Fruit fly (Drosophila melanogaster) whole organism, prepupa: ENCODE data around the gene drm.

Experiments used
- Blimp-1 ChIP-seq: fragments of 200-800 bp; sonication (Bioruptor generic); optimal IDR thresholded peaks from 3 replicates; lab custom pipeline; 2017; ENCODE audit warnings: missing biosample characterization, missing genetic modification characterization, mild to moderate bottlenecking, moderate library complexity, missing genetic modification reagents
- CG10631 ChIP-seq: fragments of 200-800 bp; sonication (Bioruptor generic); optimal IDR thresholded peaks from 2 replicates; lab custom pipeline; 2016; ENCODE audit warnings: missing biosample characterization, missing genetic modification characterization
- CG10669 ChIP-seq: fragments of 200-800 bp; sonication (Bioruptor generic); optimal IDR thresholded peaks from 3 replicates; lab custom pipeline; 2018; ENCODE audit warnings: missing biosample characterization, mild to moderate bottlenecking, missing genetic modification characterization, moderate library complexity
- CG11294 ChIP-seq: fragments of 200-800 bp; sonication (Bioruptor generic); IDR thresholded peaks from 2 replicates; pipeline ENCODE4 v1.3.6; 2022; ENCODE audit warnings: missing biosample characterization, missing genetic modification characterization
- CG11762 ChIP-seq: fragments of 200-800 bp; sonication (Bioruptor generic); optimal IDR thresholded peaks from 3 replicates; lab custom pipeline; 2016; ENCODE audit warnings: missing biosample characterization, missing genetic modification characterization; ENCODE audit not compliant: insufficient read depth
- CG11902 ChIP-seq: fragments of 200-800 bp; sonication (Bioruptor generic); optimal IDR thresholded peaks from 3 replicates; lab custom pipeline; 2016; ENCODE audit warnings: missing biosample characterization, missing genetic modification characterization
- CG3032 ChIP-seq: fragments of 200-800 bp; optimal IDR thresholded peaks from 2 replicates; lab custom pipeline; 2019; ENCODE audit warnings: missing biosample characterization, mild to moderate bottlenecking, missing genetic modification characterization, moderate library complexity
- CG32006 ChIP-seq: fragments of 200-800 bp; sonication (Bioruptor generic); optimal IDR thresholded peaks from 3 replicates; lab custom pipeline; 2017; ENCODE audit warnings: missing biosample characterization, mild to moderate bottlenecking, missing genetic modification characterization
- CG3919 ChIP-seq: fragments of 200-800 bp; sonication (Bioruptor generic); optimal IDR thresholded peaks from 3 replicates; lab custom pipeline; 2016; ENCODE audit warnings: missing biosample characterization, missing genetic modification characterization
- CG6163 ChIP-seq: fragments of 200-800 bp; sonication (Bioruptor generic); IDR thresholded peaks from 3 replicates; pipeline ENCODE4 v1.3.6; 2022; ENCODE audit warnings: missing biosample characterization, missing genetic modification characterization
- CG6276 ChIP-seq: fragments of 200-800 bp; sonication (Bioruptor generic); optimal IDR thresholded peaks from 2 replicates; lab custom pipeline; 2017; ENCODE audit warnings: missing biosample characterization, mild to moderate bottlenecking, missing genetic modification characterization
- CG6792 ChIP-seq: fragments of 200-800 bp; sonication (Bioruptor generic); optimal IDR thresholded peaks from 3 replicates; lab custom pipeline; 2016; ENCODE audit warnings: missing biosample characterization, missing genetic modification characterization
- CG6854 ChIP-seq: fragments of 200-800 bp; sonication (Bioruptor generic); optimal IDR thresholded peaks from 2 replicates; lab custom pipeline; 2017; ENCODE audit warnings: missing biosample characterization, mild to moderate bottlenecking, missing genetic modification characterization
- CG7368 ChIP-seq: fragments of 200-800 bp; sonication (Bioruptor generic); optimal IDR thresholded peaks from 3 replicates; lab custom pipeline; 2016; ENCODE audit warnings: missing biosample characterization, missing genetic modification characterization
- CG8319 ChIP-seq: fragments of 200-800 bp; sonication (Bioruptor generic); optimal IDR thresholded peaks from 3 replicates; lab custom pipeline; 2016; ENCODE audit warnings: missing biosample characterization, missing genetic modification characterization
- CG8632 ChIP-seq: fragments of 200-800 bp; sonication (Bioruptor generic); optimal IDR thresholded peaks from 3 replicates; lab custom pipeline; 2016; ENCODE audit warnings: missing biosample characterization, missing genetic modification characterization
- Eip75B ChIP-seq: fragments of 200-800 bp; sonication (Bioruptor generic); optimal IDR thresholded peaks from 3 replicates; lab custom pipeline; 2016; ENCODE audit warnings: missing biosample characterization, missing genetic modification characterization
- Eip78C ChIP-seq: fragments of 200-800 bp; sonication (Bioruptor generic); peaks from one replicate; lab custom pipeline; 2016; ENCODE audit warnings: missing biosample characterization, missing genetic modification characterization
- Ets21C ChIP-seq: fragments of 200-800 bp; sonication (Bioruptor generic); optimal IDR thresholded peaks from 3 replicates; lab custom pipeline; 2016; ENCODE audit warnings: missing biosample characterization, missing genetic modification characterization
- Hr38 ChIP-seq: sonication (Bioruptor generic); optimal IDR thresholded peaks from 2 replicates; lab custom pipeline; 2016; ENCODE audit warnings: missing biosample characterization, missing genetic modification characterization
- Hr4 ChIP-seq: fragments of 200-800 bp; sonication (Bioruptor generic); optimal IDR thresholded peaks from 3 replicates; lab custom pipeline; 2016; ENCODE audit warnings: missing biosample characterization, missing genetic modification characterization
- Met ChIP-seq: fragments of 200-800 bp; sonication (Bioruptor generic); optimal IDR thresholded peaks from 3 replicates; lab custom pipeline; 2016; ENCODE audit warnings: missing biosample characterization, missing genetic modification characterization
- OdsH ChIP-seq: fragments of 200-800 bp; sonication (Bioruptor generic); optimal IDR thresholded peaks from 3 replicates; lab custom pipeline; 2016; ENCODE audit warnings: missing biosample characterization, missing genetic modification characterization
- Smox ChIP-seq: fragments of 200-800 bp; sonication (Bioruptor generic); optimal IDR thresholded peaks from 3 replicates; lab custom pipeline; 2016; ENCODE audit warnings: missing biosample characterization, missing genetic modification characterization
- Sox102F ChIP-seq: fragments of 200-800 bp; sonication (Bioruptor generic); optimal IDR thresholded peaks from 2 replicates; lab custom pipeline; 2016; ENCODE audit warnings: missing biosample characterization, mild to moderate bottlenecking, missing genetic modification characterization
- Sox14 ChIP-seq: fragments of 200-800 bp; sonication (Bioruptor generic); optimal IDR thresholded peaks from 3 replicates; lab custom pipeline; 2016; ENCODE audit warnings: missing biosample characterization, missing genetic modification characterization
- Sox15 ChIP-seq: fragments of 200-800 bp; sonication (Bioruptor generic); optimal IDR thresholded peaks from 3 replicates; lab custom pipeline; 2016; ENCODE audit warnings: missing biosample characterization, missing genetic modification characterization
- acj6 ChIP-seq: fragments of 200-800 bp; sonication (Bioruptor generic); optimal IDR thresholded peaks from 3 replicates; lab custom pipeline; 2016; ENCODE audit warnings: missing biosample characterization, missing genetic modification characterization
- cyc ChIP-seq: fragments of 200-800 bp; sonication (Bioruptor generic); optimal IDR thresholded peaks from 3 replicates; lab custom pipeline; 2016; ENCODE audit warnings: missing biosample characterization, missing genetic modification characterization
- eg ChIP-seq: fragments of 200-800 bp; sonication (Bioruptor generic); IDR thresholded peaks from 3 replicates; pipeline ENCODE4 v1.3.6; 2022; ENCODE audit warnings: missing biosample characterization, missing genetic modification characterization
- fd59A ChIP-seq: fragments of 200-800 bp; sonication (Bioruptor generic); optimal IDR thresholded peaks from 2 replicates; lab custom pipeline; 2017; ENCODE audit warnings: missing biosample characterization, mild to moderate bottlenecking, missing genetic modification characterization, missing genetic modification reagents
- fd85E ChIP-seq: fragments of 200-800 bp; sonication (Bioruptor generic); optimal IDR thresholded peaks from 3 replicates; lab custom pipeline; 2016; ENCODE audit warnings: missing biosample characterization, missing genetic modification characterization
- fkh ChIP-seq: fragments of 200-800 bp; sonication (Bioruptor generic); optimal IDR thresholded peaks from 3 replicates; lab custom pipeline; 2017; ENCODE audit warnings: missing biosample characterization, mild to moderate bottlenecking, missing genetic modification characterization, moderate library complexity
- lz ChIP-seq: fragments of 200-800 bp; sonication (Bioruptor generic); optimal IDR thresholded peaks from 3 replicates; lab custom pipeline; 2016; ENCODE audit warnings: missing biosample characterization, missing genetic modification characterization
- net ChIP-seq: fragments of 200-800 bp; sonication (Bioruptor generic); optimal IDR thresholded peaks from 3 replicates; lab custom pipeline; 2016; ENCODE audit warnings: missing biosample characterization, missing genetic modification characterization
- pdm3 ChIP-seq: fragments of 200-800 bp; sonication (Bioruptor generic); optimal IDR thresholded peaks from 3 replicates; lab custom pipeline; 2016; ENCODE audit warnings: missing biosample characterization, missing genetic modification characterization
- salr ChIP-seq, 2 experiments: fragments of 200-800 bp; sonication (Bioruptor generic); optimal IDR thresholded peaks; 3 replicates each; lab custom pipeline; 2016 to 2018; ENCODE audit warnings: missing biosample characterization in 2 of 2, missing genetic modification characterization in 2 of 2, mild to moderate bottlenecking in 1 of 2
- spab ChIP-seq: fragments of 200-800 bp; sonication (Bioruptor generic); optimal IDR thresholded peaks from 2 replicates; lab custom pipeline; 2017; ENCODE audit warnings: missing biosample characterization, mild to moderate bottlenecking, missing genetic modification characterization, missing genetic modification reagents
- ss ChIP-seq, 2 experiments: fragments of 200-800 bp; sonication (Bioruptor generic); optimal IDR thresholded peaks; 2 replicates in 1 of 2; 3 replicates in 1 of 2; lab custom pipeline; 2017 to 2018; ENCODE audit warnings: mild to moderate bottlenecking in 2 of 2, missing biosample characterization in 2 of 2, missing genetic modification characterization in 2 of 2, moderate library complexity in 1 of 2
- svp ChIP-seq: fragments of 200-800 bp; sonication (Bioruptor generic); peaks from one replicate; lab custom pipeline; 2016; ENCODE audit warnings: missing biosample characterization, missing genetic modification characterization
- topi ChIP-seq: fragments of 200-800 bp; sonication (Bioruptor generic); optimal IDR thresholded peaks from 3 replicates; lab custom pipeline; 2016; ENCODE audit warnings: missing biosample characterization, missing genetic modification characterization
- vri ChIP-seq: fragments of 200-800 bp; sonication (Bioruptor generic); optimal IDR thresholded peaks from 3 replicates; lab custom pipeline; 2016; ENCODE audit warnings: missing biosample characterization, mild to moderate bottlenecking, missing genetic modification characterization

The drm gene

dm6 chr2L:3583405-3584295, 44.6 kb downstream of the drm start (continued):
- peak; percentile 46 for TF ChIP-seq CG3032 (tag; lab: Kevin White, UChicago)
- no peak; the same call in 2 of the 3 replicates for TF ChIP-seq eg (GFP tag; lab: Robert Waterston, UW)
- peak; percentile 0 for TF ChIP-seq CG7368
- peak; percentile 39 for TF ChIP-seq fd59A (GFP tag; lab: Kevin White, UChicago)
- TF ChIP-seq acj6: peak; percentile 44
- peak; percentile 79 for TF ChIP-seq svp
- TF ChIP-seq Sox14: peak; percentile 2
- TF ChIP-seq CG11762: no peak
- peak; percentile 54 for TF ChIP-seq topi (GFP tag; lab: Kevin White, UChicago)
- TF ChIP-seq pdm3 (GFP tag; lab: Kevin White, UChicago): peak; percentile 27
- peak; percentile 37 for TF ChIP-seq CG10669
- peak; percentile 35 for TF ChIP-seq spab (GFP tag; lab: Kevin White, UChicago)
- peak; percentile 70 for TF ChIP-seq Eip78C
- no peak for TF ChIP-seq Blimp-1 (GFP tag; lab: Kevin White, UChicago)
- peak; percentile 20 for TF ChIP-seq CG6792 (GFP tag; lab: Kevin White, UChicago)

DNA sequence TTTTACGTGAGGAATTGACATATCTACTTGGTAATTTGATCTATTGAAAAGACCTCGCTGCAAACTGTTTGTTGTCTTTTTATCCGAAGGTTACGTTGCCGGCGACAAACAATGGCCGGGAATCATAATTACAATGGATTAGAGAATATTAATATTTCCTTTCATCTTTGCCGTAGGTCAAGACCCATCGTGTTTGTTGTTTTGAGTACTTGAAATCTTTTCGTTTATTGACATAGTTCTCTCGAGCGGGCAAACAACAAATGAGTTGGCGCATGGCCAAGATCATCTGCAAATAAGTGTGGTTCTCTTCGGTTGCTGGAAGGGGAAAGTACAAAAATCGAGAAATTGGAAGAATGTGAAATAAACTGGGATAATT, 45.2 kb downstream of the drm start:
- TF ChIP-seq vri (GFP tag; lab: Kevin White, UChicago): no peak
- TF ChIP-seq fkh (GFP tag; lab: Kevin White, UChicago): peak; percentile 51

dm6 chr2L:3585318-3585717, 46.3 kb downstream of the drm start:
- TF ChIP-seq CG11294 (GFP tag; lab: Robert Waterston, UW): no peak
- TF ChIP-seq CG6163 (GFP tag; lab: Robert Waterston, UW): no peak
- no peak for TF ChIP-seq Hr4 (GFP tag; lab: Kevin White, UChicago)
- no peak for TF ChIP-seq cyc (GFP tag; lab: Kevin White, UChicago)
- no peak for TF ChIP-seq Ets21C (GFP tag; lab: Kevin White, UChicago)
- TF ChIP-seq Eip78C: peak; percentile 11
- no peak for TF ChIP-seq CG8632 (GFP tag; lab: Kevin White, UChicago)
- TF ChIP-seq topi (GFP tag; lab: Kevin White, UChicago): no peak
- TF ChIP-seq fd59A (GFP tag; lab: Kevin White, UChicago): no peak
- TF ChIP-seq svp: peak; percentile 52
- TF ChIP-seq CG6276: no peak

dm6 chr2L:3587286-3587685, 48.2 kb downstream of the drm start:
- TF ChIP-seq ss (GFP tag; optimal IDR thresholded peaks at IDR 0.05; lab: Kevin White, UChicago) (no peak), fd59A (GFP tag; lab: Kevin White, UChicago) (no peak), CG3032 (tag; lab: Kevin White, UChicago) (no peak), acj6 (no peak), CG6792 (GFP tag; lab: Kevin White, UChicago) (peak; percentile 7), lz (GFP tag; lab: Kevin White, UChicago) (peak; percentile 43), Sox102F (peak; percentile 50), CG8319 (GFP tag; lab: Kevin White, UChicago) (no peak), CG10631 (peak; percentile 13), Met (GFP tag; lab: Kevin White, UChicago) (peak; percentile 53), Hr38 (GFP tag; lab: Kevin White, UChicago) (no peak), Eip75B (GFP tag; lab: Kevin White, UChicago) (peak; percentile 16), net (GFP tag; lab: Kevin White, UChicago) (no peak), vri (GFP tag; lab: Kevin White, UChicago) (peak; percentile 41), pdm3 (GFP tag; lab: Kevin White, UChicago) (peak; percentile 6), CG11294 (GFP tag; lab: Robert Waterston, UW) (no peak), fd85E (no peak), Hr4 (GFP tag; lab: Kevin White, UChicago) (no peak), topi (GFP tag; lab: Kevin White, UChicago) (peak; percentile 53), Smox (GFP tag; lab: Kevin White, UChicago) (peak; percentile 35), CG11762 (no peak), CG11902 (GFP tag; lab: Kevin White, UChicago) (no peak), CG3919 (GFP tag; lab: Kevin White, UChicago) (peak; percentile 17), fkh (GFP tag; lab: Kevin White, UChicago) (no peak), Sox15 (GFP tag; lab: Kevin White, UChicago) (no peak), CG8632 (GFP tag; lab: Kevin White, UChicago) (no peak), cyc (GFP tag; lab: Kevin White, UChicago) (peak; percentile 51), salr (GFP tag; optimal IDR thresholded peaks at IDR 0.05; lab: Kevin White, UChicago) (no peak), CG32006 (GFP tag; lab: Kevin White, UChicago) (no peak), CG10669 (no peak), CG6276 (no peak), CG7368 (no peak), CG6854 (GFP tag; lab: Kevin White, UChicago) (no peak), OdsH (peak; percentile 17)
